Worm (Caenorhabditis elegans) whole organism, L4 larva: Measurements from ENCODE around the gene lin-26.
A peak's percentile ranks its signal among the peaks of the same experiment; 100 is the strongest.

Source experiments
- F26F4.8 ChIP-seq: fragments of 200-800 bp; sonication (Bioruptor generic); conservative IDR thresholded peaks from 2 replicates; pipeline ENCODE4 v1.3.6; 2022; ENCODE audit warnings: missing genetic modification characterization, missing compliant biosample characterization
- F44E2.7 ChIP-seq: fragments of 200-800 bp; sonication (Bioruptor generic); IDR thresholded peaks from 2 replicates; pipeline ENCODE4 v2.1.2; 2022; ENCODE audit warnings: missing genetic modification characterization, missing compliant biosample characterization
- F49E8.2 ChIP-seq: sonication (generic microtip); optimal IDR thresholded peaks from 2 replicates; lab custom pipeline; 2016; ENCODE audit warnings: missing compliant biosample characterization, mild to moderate bottlenecking, missing genetic modification characterization, borderline replicate concordance
- T26A8.4 ChIP-seq: fragments of 200-800 bp; sonication (Bioruptor generic); IDR thresholded peaks from 2 replicates; pipeline ENCODE4 v1.3.6; 2022; ENCODE audit warnings: missing genetic modification characterization, missing compliant biosample characterization
- ZK546.5 ChIP-seq, 2 experiments: sonication (generic microtip); optimal IDR thresholded peaks; 2 replicates each; lab custom pipeline; 2017; ENCODE audit warnings: missing biosample characterization in 2 of 2, missing genetic modification characterization in 2 of 2
- aha-1 ChIP-seq: fragments of 150-350 bp; peaks from one replicate; lab custom pipeline; 2014; ENCODE audit warnings: missing biosample characterization, missing genetic modification characterization
- ceh-20 ChIP-seq: fragments of 200-800 bp; sonication (Bioruptor generic); IDR thresholded peaks from 2 replicates; pipeline ENCODE4 v1.3.6; 2022; ENCODE audit warnings: missing genetic modification reagents, missing genetic modification characterization, missing compliant biosample characterization
- ceh-28 ChIP-seq: fragments of 150-350 bp; optimal IDR thresholded peaks from 2 replicates; lab custom pipeline; 2014; ENCODE audit warnings: missing biosample characterization, missing genetic modification reagents, missing genetic modification characterization
- cey-2 ChIP-seq: sonication (generic microtip); optimal IDR thresholded peaks from 3 replicates; lab custom pipeline; 2017; ENCODE audit warnings: missing genetic modification characterization, mild to moderate bottlenecking, missing compliant biosample characterization, antibody characterized with exemption, borderline replicate concordance; ENCODE audit not compliant: insufficient read depth
- daf-16 ChIP-seq, 3 experiments: sonication (generic microtip); optimal IDR thresholded peaks; 2 replicates each; lab custom pipeline; 2016 to 2017; ENCODE audit warnings: missing genetic modification characterization in 3 of 3, missing genetic modification reagents in 3 of 3, mild to moderate bottlenecking in 2 of 3, missing compliant biosample characterization in 2 of 3, missing biosample characterization in 1 of 3, moderate library complexity in 1 of 3
- egl-27 ChIP-seq: sonication (generic microtip); optimal IDR thresholded peaks from 3 replicates; lab custom pipeline; 2017; ENCODE audit warnings: missing biosample characterization, missing genetic modification reagents, missing genetic modification characterization
- hlh-11 ChIP-seq: fragments of 200-800 bp; sonication (Bioruptor generic); optimal IDR thresholded peaks from 2 replicates; lab custom pipeline; 2018; ENCODE audit warnings: mild to moderate bottlenecking, missing genetic modification characterization, missing compliant biosample characterization
- mdl-1 ChIP-seq, 2 experiments: fragments of 150-350 bp in 1 of 2; sonication (generic microtip) in 1 of 2; optimal IDR thresholded peaks; 2 replicates each; lab custom pipeline; 2014 to 2017; ENCODE audit warnings: missing biosample characterization in 2 of 2, missing genetic modification characterization in 2 of 2
- mep-1 ChIP-seq: fragments of 150-350 bp; sonication (generic microtip); optimal IDR thresholded peaks from 3 replicates; lab custom pipeline; 2014; ENCODE audit warnings: missing biosample characterization, missing genetic modification characterization
- mes-2 ChIP-seq: sonication (generic microtip); optimal IDR thresholded peaks from 2 replicates; lab custom pipeline; 2016; ENCODE audit warnings: missing genotype, mild to moderate bottlenecking, missing genetic modification characterization, missing compliant biosample characterization; ENCODE audit not compliant: poor library complexity, severe bottlenecking
- mxl-3 ChIP-seq: fragments of 200-800 bp; sonication (Bioruptor generic); optimal IDR thresholded peaks from 2 replicates; lab custom pipeline; 2018; ENCODE audit warnings: mild to moderate bottlenecking, missing genetic modification characterization, missing compliant biosample characterization
- nhr-11 ChIP-seq: fragments of 150-350 bp; optimal IDR thresholded peaks from 2 replicates; lab custom pipeline; 2014; ENCODE audit warnings: missing biosample characterization, missing genetic modification characterization
- nhr-111 ChIP-seq: fragments of 200-800 bp; sonication (Bioruptor generic); optimal IDR thresholded peaks from 2 replicates; lab custom pipeline; 2018; ENCODE audit warnings: mild to moderate bottlenecking, missing genetic modification characterization, missing compliant biosample characterization
- nhr-28 ChIP-seq: fragments of 150-350 bp; optimal IDR thresholded peaks from 2 replicates; lab custom pipeline; 2014; ENCODE audit warnings: missing biosample characterization, missing genetic modification characterization
- nhr-41 ChIP-seq: fragments of 200-800 bp; sonication (Bioruptor generic); IDR thresholded peaks from 2 replicates; pipeline ENCODE4 v1.3.6; 2022; ENCODE audit warnings: missing genetic modification reagents, missing genetic modification characterization, missing compliant biosample characterization
- nhr-48 ChIP-seq: sonication (generic microtip); optimal IDR thresholded peaks from 2 replicates; lab custom pipeline; 2016; ENCODE audit warnings: mild to moderate bottlenecking, missing genetic modification characterization, missing compliant biosample characterization
- nhr-77 ChIP-seq: fragments of 150-350 bp; optimal IDR thresholded peaks from 2 replicates; lab custom pipeline; 2014; ENCODE audit warnings: missing biosample characterization, missing genetic modification characterization
- php-3 ChIP-seq: fragments of 200-800 bp; sonication (Bioruptor generic); IDR thresholded peaks from 2 replicates; pipeline ENCODE4 v1.3.6; 2022; ENCODE audit warnings: missing genetic modification reagents, missing genetic modification characterization, missing compliant biosample characterization
- tra-1 ChIP-seq: fragments of 200-800 bp; sonication (Bioruptor generic); IDR thresholded peaks from 2 replicates; pipeline ENCODE4 v1.3.6; 2022; ENCODE audit warnings: missing genetic modification reagents, missing genetic modification characterization, missing compliant biosample characterization
- unc-62 ChIP-seq, 3 experiments: fragments of 150-350 bp in 1 of 3; sonication (generic microtip); optimal IDR thresholded peaks in 2 of 3; peaks in 1 of 3; 1 replicate in 1 of 3; 2 replicates in 2 of 3; lab custom pipeline; 2014 to 2017; ENCODE audit warnings: missing biosample characterization in 3 of 3, missing genetic modification characterization in 3 of 3, missing genetic modification reagents in 3 of 3, missing genotype in 1 of 3
- vab-7 ChIP-seq: fragments of 200-800 bp; sonication (Bioruptor generic); IDR thresholded peaks from 2 replicates; pipeline ENCODE4 v1.3.6; 2022; ENCODE audit warnings: missing genetic modification reagents, missing genetic modification characterization, missing compliant biosample characterization
- zag-1 ChIP-seq: fragments of 150-350 bp; optimal IDR thresholded peaks from 2 replicates; lab custom pipeline; 2014; ENCODE audit warnings: missing biosample characterization, missing genetic modification characterization
- zfp-2 ChIP-seq: sonication (generic microtip); optimal IDR thresholded peaks from 2 replicates; lab custom pipeline; 2016; ENCODE audit warnings: mild to moderate bottlenecking, missing genetic modification characterization, missing compliant biosample characterization
- zip-11 ChIP-seq: fragments of 200-800 bp; sonication (Bioruptor generic); IDR thresholded peaks from 2 replicates; pipeline ENCODE4 v1.3.6; 2022; ENCODE audit warnings: missing genetic modification characterization, missing compliant biosample characterization
- zip-2 ChIP-seq: fragments of 150-350 bp; optimal IDR thresholded peaks from 2 replicates; lab custom pipeline; 2014; ENCODE audit warnings: missing biosample characterization, missing genetic modification characterization

lin-26 gene

DNA sequence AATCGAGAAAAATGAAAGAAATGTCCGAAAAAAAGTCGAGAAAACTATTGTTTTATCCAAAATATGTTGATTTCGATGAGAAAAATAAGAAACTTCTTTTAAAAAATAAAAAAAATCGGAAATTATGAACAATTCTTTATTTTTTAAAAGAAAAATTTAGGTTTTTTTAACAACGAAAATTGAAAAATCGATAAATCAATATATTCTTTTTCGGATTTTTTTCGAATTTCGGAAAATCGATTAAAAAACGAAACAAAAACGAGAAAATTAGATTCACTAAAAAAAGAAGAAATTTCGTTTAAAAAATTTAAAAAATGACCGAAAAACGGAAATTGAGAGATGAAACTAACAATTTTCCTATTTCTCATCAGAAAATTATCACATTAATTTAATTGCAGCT lies 12.0 kb upstream of the lin-26 start:
- peak; percentile 80 for TF ChIP-seq ceh-28 (tag; lab: Kevin White, UChicago)
- no peak for TF ChIP-seq nhr-11

DNA sequence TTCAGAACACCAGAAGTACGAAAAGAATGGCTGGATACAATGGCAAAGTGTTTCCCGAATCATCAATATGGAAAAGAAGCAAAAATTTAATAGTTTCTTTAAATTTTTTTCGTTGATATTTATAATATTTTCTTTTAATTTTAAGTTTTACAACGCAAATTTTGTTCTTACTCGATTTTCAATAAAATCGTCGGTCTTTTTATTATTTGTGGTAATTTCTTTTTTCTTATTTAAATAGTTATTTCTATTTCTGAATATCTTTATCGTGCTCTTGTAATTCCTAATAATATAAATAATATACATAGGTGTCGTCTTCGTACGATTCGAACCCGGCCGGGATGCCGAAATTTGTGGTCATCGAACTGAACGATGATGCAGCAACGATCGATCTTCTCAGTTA lies 10.3 kb upstream of the lin-26 start, which contains the start of gene lir-1:
TSS of gene lir-1 (plus strand) at position 301 of the 400 bp plus-strand sequence.
- TF ChIP-seq nhr-111 (GFP tag; lab: Kevin White, UChicago): no peak
- TF ChIP-seq egl-27: no peak

DNA sequence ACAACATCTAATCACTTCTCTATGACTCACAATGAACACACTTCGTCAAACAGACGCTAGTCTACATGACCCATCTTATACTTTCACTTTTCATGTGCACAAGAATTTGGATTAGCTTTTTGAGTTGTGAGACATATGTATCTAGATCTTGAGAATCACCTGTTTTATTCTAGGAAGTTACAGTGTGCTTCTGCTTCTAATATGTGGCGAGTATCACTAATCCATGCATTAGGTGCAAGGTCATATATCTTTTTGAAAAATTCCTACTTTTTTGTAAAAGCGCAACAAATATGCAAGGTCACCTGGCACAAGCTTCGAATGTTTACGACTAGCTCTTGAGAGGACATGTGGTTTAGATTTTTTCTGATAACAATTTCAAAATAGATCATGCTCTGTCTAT lies 6.2 kb upstream of the lin-26 start:
- TF ChIP-seq zag-1 (tag; lab: Kevin White, UChicago) (no peak), ceh-20 (no peak), unc-62 (GFP tag; optimal IDR thresholded peaks at IDR 0.05 in 1 of 2; lab: Kevin White, UChicago) (peak in 1 of 2 experiments; percentile 92), unc-62 (tag; optimal IDR thresholded peaks at IDR 0.05; lab: Kevin White, UChicago) (no peak), F44E2.7 (GFP tag; lab: Robert Waterston, UW) (no peak)

DNA sequence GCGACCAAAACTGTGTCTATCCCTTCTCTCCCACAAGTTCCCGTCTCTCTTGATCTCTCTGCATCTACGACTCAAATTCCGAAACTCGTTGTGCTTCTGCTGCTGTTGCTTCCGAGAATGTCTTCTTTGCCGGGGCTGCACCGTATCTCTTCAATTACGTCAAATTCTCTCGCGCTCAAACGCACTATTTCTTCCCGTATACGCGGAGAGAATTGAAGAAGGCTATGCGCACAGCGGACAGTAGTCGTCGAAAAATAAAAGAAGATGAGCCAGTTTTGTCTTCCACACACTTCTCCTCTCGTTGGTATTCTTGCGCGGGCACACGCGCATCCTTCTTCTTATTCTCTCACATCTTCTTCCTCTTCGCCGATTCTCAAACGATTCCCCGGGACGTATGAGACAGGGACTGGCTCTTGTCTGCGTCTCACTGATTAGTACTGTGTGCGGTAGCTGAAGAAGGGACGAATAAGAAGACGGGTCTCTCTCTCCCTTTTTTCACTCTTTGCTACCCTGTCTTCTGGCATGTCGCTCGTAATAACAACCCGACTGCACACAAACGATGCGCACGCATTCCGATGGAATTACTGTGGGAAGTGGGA lies 5.6 kb upstream of the lin-26 start:
- no peak for TF ChIP-seq daf-16 (GFP tag; optimal IDR thresholded peaks at IDR 0.05; lab: Kevin White, UChicago)
- no peak for TF ChIP-seq daf-16 (tag; optimal IDR thresholded peaks at IDR 0.05; lab: Kevin White, UChicago)
- no peak for TF ChIP-seq F49E8.2 (tag; lab: Kevin White, UChicago)
- TF ChIP-seq mxl-3: peak; percentile 5
- TF ChIP-seq nhr-77 (tag; lab: Kevin White, UChicago): no peak
- TF ChIP-seq unc-62 (GFP tag; optimal IDR thresholded peaks at IDR 0.05 in 1 of 2; lab: Kevin White, UChicago): peak in 1 of 2 experiments; percentile 17
- TF ChIP-seq unc-62 (tag; optimal IDR thresholded peaks at IDR 0.05; lab: Kevin White, UChicago): no peak
- peak; percentile 59 for TF ChIP-seq aha-1 (tag; lab: Kevin White, UChicago)
- no peak for TF ChIP-seq F26F4.8 (GFP tag; lab: Robert Waterston, UW)
- no peak for TF ChIP-seq php-3 (GFP tag; lab: Robert Waterston, UW)
- peak; percentile 19 for TF ChIP-seq mes-2 (tag; lab: Kevin White, UChicago)
- no peak for TF ChIP-seq tra-1 (GFP tag; lab: Robert Waterston, UW)
- no peak for TF ChIP-seq cey-2 (tag; lab: Kevin White, UChicago)
- peak in 1 of 2 experiments; percentile 31 for TF ChIP-seq mdl-1 (tag; optimal IDR thresholded peaks at IDR 0.05; lab: Kevin White, UChicago)

DNA sequence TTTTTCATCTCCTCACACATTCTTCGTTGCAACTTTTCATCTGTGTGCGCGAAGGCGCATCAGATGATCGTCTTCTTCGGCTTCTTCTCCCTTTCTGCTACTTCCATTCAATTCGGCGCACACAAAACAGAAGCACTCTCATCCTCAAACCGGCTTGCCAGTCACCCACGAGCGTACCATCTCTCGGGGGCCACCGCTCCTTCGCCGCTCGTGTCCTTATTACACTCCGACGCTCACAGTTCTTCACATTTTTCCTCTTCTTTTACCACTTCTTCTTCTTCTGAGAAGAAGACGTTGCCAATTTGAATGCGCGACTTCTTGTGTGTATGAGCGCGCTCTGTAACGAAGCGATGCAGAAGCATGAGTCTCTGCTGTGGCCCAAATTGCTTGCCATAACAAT lies 3.5 kb upstream of the lin-26 start:
- TF ChIP-seq zip-11 (GFP tag; lab: Robert Waterston, UW): no peak
- TF ChIP-seq hlh-11 (tag; lab: Kevin White, UChicago): peak; percentile 5
- no peak for TF ChIP-seq mep-1
- TF ChIP-seq aha-1 (tag; lab: Kevin White, UChicago): peak; percentile 68

DNA sequence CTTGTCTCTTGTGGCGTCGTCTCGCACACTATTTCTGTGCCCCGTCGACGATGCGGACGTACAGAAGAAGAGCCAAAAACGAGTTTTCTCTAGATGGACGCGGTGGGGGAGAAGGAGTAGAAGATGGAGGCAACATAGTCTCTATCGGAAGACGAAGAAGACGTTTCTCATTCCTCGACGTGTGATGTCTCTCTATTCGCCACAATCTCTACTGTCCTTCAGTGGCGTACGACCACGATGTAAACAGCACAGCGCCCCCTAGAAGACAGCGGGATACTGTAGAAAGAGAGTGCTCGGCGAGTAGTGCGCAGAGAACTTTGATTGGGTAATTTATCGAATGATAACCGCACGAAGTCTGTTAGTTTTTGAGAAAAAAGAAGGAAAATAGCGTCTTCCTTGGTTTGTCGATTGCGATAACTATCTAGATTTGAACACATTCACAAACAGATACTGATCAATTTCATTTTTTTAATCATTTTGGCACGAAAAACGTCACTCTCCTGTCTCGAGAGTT lies 2.4 kb upstream of the lin-26 start:
- TF ChIP-seq hlh-11 (tag; lab: Kevin White, UChicago) (peak; percentile 16), egl-27 (no peak), nhr-48 (no peak), php-3 (GFP tag; lab: Robert Waterston, UW) (no peak), nhr-28 (tag; lab: Kevin White, UChicago) (peak; percentile 50), zip-2 (tag; lab: Kevin White, UChicago) (no peak), T26A8.4 (GFP tag; lab: Robert Waterston, UW) (no peak), zfp-2 (tag; lab: Kevin White, UChicago) (no peak), ZK546.5 (tag; optimal IDR thresholded peaks at IDR 0.05; lab: Kevin White, UChicago) (no peak), nhr-41 (GFP tag; lab: Robert Waterston, UW) (no peak), nhr-111 (GFP tag; lab: Kevin White, UChicago) (no peak), vab-7 (GFP tag; lab: Robert Waterston, UW) (no peak), mxl-3 (peak; percentile 6)
